Fruit fly (Drosophila melanogaster) S2 (cell line): ENCODE measurements around the gene CG14856.

Experiments
- CG8478 ChIP-seq: fragments of >200 bp; optimal IDR thresholded peaks from 2 replicates; lab custom pipeline; 2018
- CTCF ChIP-seq, 2 experiments: fragments of >200 bp; optimal IDR thresholded peaks; 2 replicates each; lab custom pipeline; 2018

dm6 chr3R:14779733-14780278, 19.0 kb upstream of the CG14856 start:
- TF ChIP-seq CG8478 (lab: Kevin White, UChicago), result no peak
- no peak for TF ChIP-seq CTCF (optimal IDR thresholded peaks at IDR 0.05; lab: Kevin White, UChicago)
